Worm (Caenorhabditis elegans) whole organism, early embryonic: ENCODE results near the gene srx-26.

ENCODE experiments used
- B0310.2 ChIP-seq: sonication (generic microtip); optimal IDR thresholded peaks from 2 replicates; lab custom pipeline; 2016; ENCODE audit warnings: mild to moderate bottlenecking, missing genetic modification characterization, missing compliant biosample characterization
- F13C5.2 ChIP-seq: sonication (generic microtip); optimal IDR thresholded peaks from 2 replicates; lab custom pipeline; 2017; ENCODE audit warnings: mild to moderate bottlenecking, missing genetic modification characterization, inconsistent platforms, missing compliant biosample characterization
- aly-1 ChIP-seq: sonication (generic microtip); optimal IDR thresholded peaks from 2 replicates; lab custom pipeline; 2016; ENCODE audit warnings: missing genetic modification characterization, missing compliant biosample characterization
- ama-1 ChIP-seq: fragments of 150-350 bp; optimal IDR thresholded peaks from 2 replicates; lab custom pipeline; 2014
- ceh-13 ChIP-seq: fragments of 200-800 bp; sonication (Bioruptor generic); optimal IDR thresholded peaks from 2 replicates; lab custom pipeline; 2018; ENCODE audit warnings: mild to moderate bottlenecking, missing genetic modification characterization, missing compliant biosample characterization
- ceh-36 ChIP-seq: sonication (generic microtip); optimal IDR thresholded peaks from 2 replicates; lab custom pipeline; 2016; ENCODE audit warnings: missing genetic modification characterization, inconsistent platforms, missing compliant biosample characterization
- ets-7 ChIP-seq: sonication (generic microtip); optimal IDR thresholded peaks from 2 replicates; lab custom pipeline; 2016; ENCODE audit warnings: missing genotype, missing genetic modification characterization, missing compliant biosample characterization
- flt-1 ChIP-seq: fragments of 200-800 bp; sonication (Bioruptor generic); IDR thresholded peaks from 2 replicates; pipeline ENCODE4 v1.3.6; 2022; ENCODE audit warnings: missing genetic modification characterization, missing compliant biosample characterization
- hmbx-1 ChIP-seq: sonication (generic microtip); optimal IDR thresholded peaks from 2 replicates; lab custom pipeline; 2016; ENCODE audit warnings: mild to moderate bottlenecking, missing genetic modification characterization, missing compliant biosample characterization
- hmg-4 ChIP-seq: fragments of 200-800 bp; sonication (Bioruptor generic); optimal IDR thresholded peaks from 2 replicates; lab custom pipeline; 2018; ENCODE audit warnings: mild to moderate bottlenecking, missing genetic modification characterization, missing compliant biosample characterization
- hnd-1 ChIP-seq: sonication (generic microtip); optimal IDR thresholded peaks from 2 replicates; lab custom pipeline; 2016; ENCODE audit warnings: missing genetic modification characterization, missing compliant biosample characterization
- pes-1 ChIP-seq: fragments of 200-800 bp; sonication (Bioruptor generic); IDR thresholded peaks from 2 replicates; pipeline ENCODE4 v1.3.6; 2022; ENCODE audit warnings: missing genetic modification reagents, missing genetic modification characterization, missing compliant biosample characterization
- scrt-1 ChIP-seq: fragments of 200-800 bp; sonication (Bioruptor generic); IDR thresholded peaks from 2 replicates; pipeline ENCODE4 v1.3.6; 2022; ENCODE audit warnings: missing genetic modification characterization, missing compliant biosample characterization
- sea-1 ChIP-seq: fragments of 200-800 bp; sonication (Bioruptor generic); conservative IDR thresholded peaks from 2 replicates; pipeline ENCODE4 v1.3.6; 2022; ENCODE audit warnings: missing genetic modification characterization, missing compliant biosample characterization
- tbx-11 ChIP-seq: fragments of 200-800 bp; sonication (Bioruptor generic); IDR thresholded peaks from 2 replicates; pipeline ENCODE4 v1.3.6; 2022; ENCODE audit warnings: missing genetic modification characterization, missing compliant biosample characterization
- tbx-37 ChIP-seq: fragments of 200-800 bp; sonication (Bioruptor generic); conservative IDR thresholded peaks from 2 replicates; pipeline ENCODE4 v1.3.6; 2022; ENCODE audit warnings: missing genetic modification reagents, missing genetic modification characterization, missing compliant biosample characterization
- tra-4 ChIP-seq: sonication (generic microtip); optimal IDR thresholded peaks from 2 replicates; lab custom pipeline; 2017; ENCODE audit warnings: missing genetic modification characterization, missing compliant biosample characterization

Gene srx-26

DNA sequence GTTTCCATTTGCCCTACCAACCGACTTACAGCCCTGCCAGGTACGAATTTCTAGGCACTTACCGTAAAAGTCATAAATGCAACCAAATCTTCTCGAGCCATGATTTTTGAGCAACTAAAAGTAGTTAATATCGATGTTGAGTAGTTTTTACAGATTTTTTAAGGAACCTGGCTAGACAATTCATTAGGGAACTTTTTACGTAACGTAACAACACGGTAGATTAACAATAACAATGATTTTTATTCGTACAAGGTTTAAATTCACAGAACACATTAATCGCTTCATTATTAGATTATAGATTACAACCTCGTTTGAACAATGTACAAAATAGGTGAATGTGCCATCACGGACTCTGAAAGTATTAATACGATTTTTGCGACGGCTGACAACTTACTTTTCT lies at the start of gene srx-26:
TSS of gene srx-26 (minus strand) at position 101 of the 400 bp plus-strand sequence.
- TF ChIP-seq tbx-37 = no peak

DNA sequence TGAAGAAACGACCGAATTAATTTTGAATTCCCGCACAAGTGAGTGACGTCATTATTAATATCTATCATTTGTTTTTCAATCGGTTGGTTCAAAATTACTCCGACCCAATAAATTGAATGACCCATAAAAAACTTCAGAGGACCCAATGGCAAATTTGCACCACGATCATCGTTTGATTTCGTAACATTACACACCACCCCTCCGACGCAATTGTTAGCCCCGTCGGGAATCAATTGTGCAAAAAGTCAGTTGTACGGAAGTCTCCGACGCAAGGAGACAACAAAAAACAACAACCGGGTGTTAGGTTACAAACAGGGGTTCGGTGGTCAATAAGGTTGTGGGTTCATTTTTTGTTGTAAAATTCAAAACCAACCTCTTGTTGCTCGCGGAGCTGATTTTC lies 49.0 kb upstream of the srx-26 start:
- TF ChIP-seq ceh-13 = no peak
- no peak for TF ChIP-seq pes-1
- no peak for TF ChIP-seq F13C5.2 (tag; lab: Kevin White, UChicago)
- TF ChIP-seq ceh-36 (tag; lab: Kevin White, UChicago) = no peak

DNA sequence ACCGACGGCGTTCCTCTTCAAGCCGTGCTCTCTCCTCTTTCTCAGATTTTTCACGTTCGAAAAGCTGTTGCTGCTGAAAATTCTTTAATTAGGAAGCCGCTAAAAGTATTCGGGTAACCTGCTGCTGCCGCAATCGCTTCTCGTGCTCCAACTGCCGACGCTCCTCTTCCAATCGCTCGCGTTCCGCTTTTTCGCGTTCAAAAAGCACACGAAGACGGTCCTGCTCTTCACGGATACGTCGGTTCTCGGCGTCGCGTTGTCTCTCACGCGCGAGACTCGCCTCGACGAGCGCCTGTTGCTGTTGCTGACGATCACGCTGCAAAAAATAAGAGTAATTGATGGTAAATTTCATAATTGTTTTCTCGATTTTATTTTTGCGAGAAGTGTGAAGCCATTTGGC lies 47.8 kb upstream of the srx-26 start:
- no peak for TF ChIP-seq ama-1 (lab: Kevin White, UChicago)
- TF ChIP-seq hmbx-1 = no peak
- no peak for TF ChIP-seq sea-1 (GFP tag; lab: Robert Waterston, UW)

DNA sequence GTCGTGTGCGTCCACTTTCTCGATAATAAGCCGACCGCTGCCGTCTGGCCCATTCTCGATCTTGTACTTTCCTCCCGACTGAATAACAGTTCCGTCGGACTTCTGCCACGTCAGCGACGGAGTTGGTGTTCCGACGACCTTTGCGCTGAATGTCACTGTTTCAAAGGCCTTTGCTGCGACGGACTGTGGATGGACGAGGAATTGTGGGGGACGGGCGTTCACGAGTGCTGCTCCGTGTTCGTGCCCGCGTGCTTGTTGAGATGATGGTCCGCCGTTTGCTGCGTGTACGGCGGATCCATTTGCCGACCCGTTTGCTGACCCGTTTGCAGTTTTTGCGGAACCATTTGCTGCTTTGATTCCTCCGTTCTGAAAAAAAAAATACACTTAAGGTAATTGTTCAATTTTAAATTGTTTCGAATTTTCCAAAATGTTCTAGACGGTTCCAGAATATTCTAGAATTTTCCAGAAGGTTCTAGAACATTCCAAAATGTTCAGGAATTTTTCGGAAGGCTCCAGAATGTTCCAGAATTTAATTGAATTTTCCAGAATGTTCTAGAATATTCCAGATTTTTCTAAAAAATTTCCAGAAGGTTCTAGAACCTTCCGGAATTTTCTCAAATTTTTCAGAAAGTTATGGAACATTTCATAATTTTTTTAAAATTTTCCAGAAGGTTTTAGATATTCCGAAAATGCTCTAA lies 46.4 kb upstream of the srx-26 start:
- TF ChIP-seq tra-4 (tag; lab: Kevin White, UChicago) (no peak), scrt-1 (GFP tag; lab: Robert Waterston, UW) (no peak), F13C5.2 (tag; lab: Kevin White, UChicago) (no peak), flt-1 (GFP tag; lab: Robert Waterston, UW) (no peak), ama-1 (lab: Kevin White, UChicago) (no peak), tbx-11 (GFP tag; lab: Robert Waterston, UW) (no peak), hmg-4 (GFP tag; lab: Kevin White, UChicago) (no peak), hnd-1 (tag; lab: Kevin White, UChicago) (no peak), hmbx-1 (no peak), tbx-37 (no peak), ets-7 (tag; lab: Kevin White, UChicago) (no peak), aly-1 (no peak), sea-1 (GFP tag; lab: Robert Waterston, UW) (no peak), pes-1 (no peak), ceh-13 (no peak), B0310.2 (tag; lab: Kevin White, UChicago) (no peak), ceh-36 (tag; lab: Kevin White, UChicago) (no peak)

DNA sequence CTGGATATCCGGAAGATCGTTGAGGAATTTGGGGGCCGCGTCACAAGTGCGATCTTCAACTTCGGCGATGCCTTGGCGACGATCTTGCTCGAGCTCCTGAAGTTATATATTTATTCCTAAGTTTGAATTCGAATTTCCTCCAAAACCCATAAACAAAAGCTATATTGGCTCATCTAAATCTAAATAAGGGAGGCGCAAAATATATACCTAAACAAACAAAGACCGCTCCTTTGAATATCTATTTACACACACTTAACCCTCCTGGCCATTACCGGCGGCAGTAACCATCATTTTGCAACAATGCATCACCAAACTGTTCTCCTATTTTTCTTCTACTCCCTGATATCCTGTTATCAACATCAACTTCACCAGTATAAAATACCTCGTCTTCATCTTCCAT lies 43.1 kb upstream of the srx-26 start, which contains the start of gene F54E2.2:
TSS of gene F54E2.2 (plus strand) at position 301 of the 400 bp plus-strand sequence.
- TF ChIP-seq ama-1 (lab: Kevin White, UChicago) (no peak), flt-1 (GFP tag; lab: Robert Waterston, UW) (no peak), tra-4 (tag; lab: Kevin White, UChicago) (no peak)

DNA sequence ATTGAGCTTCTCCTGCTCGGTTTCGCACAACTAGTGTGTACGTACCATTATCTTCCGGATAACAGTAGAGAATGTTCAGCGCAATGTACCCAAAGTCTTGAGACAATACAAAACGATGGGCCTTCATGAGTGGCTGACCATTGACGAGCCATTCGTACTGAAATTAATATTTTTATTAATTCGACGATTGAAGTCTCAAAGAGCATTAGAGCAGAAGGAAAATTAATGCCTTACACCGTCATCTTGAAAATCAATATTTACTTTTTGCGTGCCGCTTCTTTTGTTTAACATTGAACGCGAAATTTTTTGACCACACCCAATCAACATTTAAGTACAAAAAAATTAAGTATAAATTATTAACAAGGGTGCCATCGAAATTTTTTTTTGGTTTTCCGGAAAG lies 40.1 kb upstream of the srx-26 start:
- no peak for TF ChIP-seq tra-4 (tag; lab: Kevin White, UChicago)

DNA sequence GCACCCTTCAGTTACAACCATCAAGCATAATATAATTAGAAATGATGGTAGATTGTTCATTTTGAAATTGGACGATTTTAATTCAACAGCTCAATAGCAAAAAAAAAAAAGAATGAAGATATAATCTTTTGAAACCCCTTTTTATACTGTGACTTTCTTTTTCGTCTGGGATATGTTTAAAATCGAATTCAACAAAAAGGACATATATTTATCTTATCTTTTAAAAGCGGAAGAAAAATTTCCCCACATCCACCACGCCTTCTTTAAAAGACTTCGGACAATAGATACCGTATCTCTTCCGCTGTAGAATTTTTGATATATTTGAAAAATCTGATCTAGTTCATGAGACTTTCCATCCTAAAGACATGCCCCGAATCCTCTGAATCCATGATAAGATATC lies 27.9 kb upstream of the srx-26 start, which contains the start of gene R05D8.11:
TSS of gene R05D8.11 (minus strand) at position 101 of the 400 bp plus-strand sequence.
- TF ChIP-seq hnd-1 (tag; lab: Kevin White, UChicago) (no peak), B0310.2 (tag; lab: Kevin White, UChicago) (no peak), ceh-36 (tag; lab: Kevin White, UChicago) (no peak), tbx-37 (no peak), ceh-13 (no peak), hmg-4 (GFP tag; lab: Kevin White, UChicago) (no peak), ets-7 (tag; lab: Kevin White, UChicago) (no peak), sea-1 (GFP tag; lab: Robert Waterston, UW) (no peak), scrt-1 (GFP tag; lab: Robert Waterston, UW) (no peak), aly-1 (no peak), pes-1 (no peak), hmbx-1 (no peak), ama-1 (lab: Kevin White, UChicago) (no peak), tra-4 (tag; lab: Kevin White, UChicago) (no peak), tbx-11 (GFP tag; lab: Robert Waterston, UW) (no peak), F13C5.2 (tag; lab: Kevin White, UChicago) (no peak), flt-1 (GFP tag; lab: Robert Waterston, UW) (no peak)

DNA sequence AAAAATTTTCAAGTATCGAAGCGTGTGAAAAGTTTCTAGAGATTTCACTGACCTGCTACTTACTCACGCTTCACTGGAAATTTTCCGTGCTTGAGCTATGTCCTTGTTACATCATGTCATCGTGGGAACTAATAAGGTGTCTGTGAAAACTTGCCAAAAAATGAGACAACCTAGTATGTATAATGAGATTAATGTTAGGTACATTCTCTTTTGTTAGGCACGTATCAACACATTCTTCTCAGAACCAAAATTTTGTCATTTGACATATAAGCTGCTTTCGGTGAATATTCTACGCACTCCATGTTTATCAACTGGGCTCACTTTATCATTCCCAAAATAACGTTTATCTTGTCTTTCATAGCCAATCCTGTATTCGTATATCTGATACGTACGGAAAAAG lies 21.1 kb upstream of the srx-26 start, which contains the start of gene srj-18:
TSS of gene srj-18 (plus strand) at position 301 of the 400 bp plus-strand sequence.
- TF ChIP-seq hnd-1 (tag; lab: Kevin White, UChicago) (no peak), pes-1 (no peak), aly-1 (no peak), ets-7 (tag; lab: Kevin White, UChicago) (no peak), tbx-37 (no peak), F13C5.2 (tag; lab: Kevin White, UChicago) (no peak), flt-1 (GFP tag; lab: Robert Waterston, UW) (no peak), ama-1 (lab: Kevin White, UChicago) (no peak), tra-4 (tag; lab: Kevin White, UChicago) (no peak), ceh-36 (tag; lab: Kevin White, UChicago) (no peak), B0310.2 (tag; lab: Kevin White, UChicago) (no peak), tbx-11 (GFP tag; lab: Robert Waterston, UW) (no peak), sea-1 (GFP tag; lab: Robert Waterston, UW) (no peak), scrt-1 (GFP tag; lab: Robert Waterston, UW) (no peak), hmbx-1 (no peak), hmg-4 (GFP tag; lab: Kevin White, UChicago) (no peak), ceh-13 (no peak)
